ENCODE assay signal across 3 fruit fly cellular contexts in the genomic region with DNA sequence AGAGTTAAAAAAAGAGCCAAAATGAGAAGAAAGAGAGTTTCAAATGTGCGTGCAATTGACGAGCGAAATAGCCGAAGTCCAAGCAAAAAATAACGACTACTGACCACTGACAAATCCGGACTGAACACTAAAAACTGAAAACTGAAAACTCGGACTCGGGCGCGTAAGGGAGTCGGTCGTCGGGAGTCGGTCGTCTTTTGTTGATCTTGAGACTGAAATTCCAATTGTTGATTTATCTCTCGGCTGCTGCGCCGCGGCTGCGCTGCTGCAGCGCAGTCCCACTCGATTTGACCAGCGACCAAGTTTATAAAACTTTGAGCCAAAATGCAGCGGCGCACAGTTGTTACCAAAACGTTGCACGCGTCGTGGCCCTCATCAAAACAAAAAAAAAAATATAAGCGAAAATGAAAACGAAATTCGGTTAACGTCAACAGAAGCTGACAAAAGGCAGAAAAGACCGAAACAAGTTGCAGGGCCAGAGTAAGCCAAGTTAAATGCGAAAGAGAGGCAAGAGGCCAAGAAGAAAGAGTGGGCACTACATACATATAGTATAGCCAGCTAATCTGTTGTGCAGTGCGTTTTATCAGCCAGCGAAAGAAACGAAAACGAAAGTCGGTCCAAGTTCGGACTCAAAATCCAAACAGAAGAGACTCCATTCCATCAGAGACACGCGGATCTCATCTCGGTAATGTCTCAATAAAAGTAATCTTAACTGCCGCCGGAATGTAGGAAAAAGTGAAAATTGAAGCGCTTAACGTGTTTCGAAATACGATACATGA.
TF ChIP-seq lines count a peak whose summit lies in the region.

A gene (plus strand): TSS at position 330 of the 779 bp plus-strand sequence.

- no peak for TF ChIP-seq CTCF in whole organism, embryonic (GFP tag; optimal IDR thresholded peaks at IDR 0.05; lab: Kevin White, UChicago)

TF ChIP-seq in whole organism, adult, 20 proteins besides CTCF, POLR2A, EP300 and RAD21:
- TF ChIP-seq tj (GFP tag; optimal IDR thresholded peaks at IDR 0.05; lab: Kevin White, UChicago) = peak; percentile 30
- peak; percentile 44 for TF ChIP-seq kay (GFP tag; lab: Kevin White, UChicago; ENCODE audit: borderline replicate concordance)
- no peak for TF ChIP-seq cnc (optimal IDR thresholded peaks at IDR 0.05; lab: Kevin White, UChicago)

TF ChIP-seq in whole organism, embryonic, 481 proteins besides CTCF, POLR2A, EP300 and RAD21:
- TF ChIP-seq Adf1 (GFP tag; IDR thresholded peaks at IDR 0.05; lab: Robert Waterston, UW) (peak; percentile 37; the same call in 1 of the 2 replicates), ci (GFP tag; IDR thresholded peaks at IDR 0.05; lab: Robert Waterston, UW) (0 out of 3 replicates have a peak, but pooled peaks have one; percentile 23), chinmo (GFP tag; IDR thresholded peaks at IDR 0.05; lab: Robert Waterston, UW; ENCODE audit: partially characterized antibody) (0 out of 4 replicates have a peak, but pooled peaks have one; percentile 13), Deaf1 (tag; optimal IDR thresholded peaks at IDR 0.05; lab: Kevin White, UChicago) (peak; percentile 80), pros (GFP tag; optimal IDR thresholded peaks at IDR 0.05; lab: Kevin White, UChicago) (peak; percentile 58), chn (GFP tag; optimal IDR thresholded peaks at IDR 0.05; lab: Kevin White, UChicago) (no peak), Blimp-1 (GFP tag; optimal IDR thresholded peaks at IDR 0.05; lab: Kevin White, UChicago) (peak; percentile 91), nerfin-2 (GFP tag; IDR thresholded peaks at IDR 0.05; lab: Robert Waterston, UW; ENCODE audit: partially characterized antibody) (no peak), oc (tag; optimal IDR thresholded peaks at IDR 0.05; lab: Kevin White, UChicago) (peak; percentile 15), sqz (GFP tag; optimal IDR thresholded peaks at IDR 0.05; lab: Kevin White, UChicago) (peak; percentile 6), CG3163 (GFP tag; optimal IDR thresholded peaks at IDR 0.05; lab: Kevin White, UChicago) (peak; percentile 48), sd (tag; optimal IDR thresholded peaks at IDR 0.05; lab: Kevin White, UChicago) (peak; percentile 20), CG34422 (GFP tag; IDR thresholded peaks at IDR 0.05; lab: Robert Waterston, UW) (0 out of 3 replicates have a peak, but pooled peaks have one; percentile 14), z (GFP tag; IDR thresholded peaks at IDR 0.05; lab: Robert Waterston, UW) (peak; percentile 80; the same call in 2 of the 3 replicates), fd96Cb (tag; optimal IDR thresholded peaks at IDR 0.05; lab: Kevin White, UChicago) (no peak), CG8478 (optimal IDR thresholded peaks at IDR 0.05; lab: Kevin White, UChicago) (no peak)

TF ChIP-seq in whole organism, prepupa, 60 proteins besides CTCF, POLR2A, EP300 and RAD21:
- TF ChIP-seq Gug (GFP tag; IDR thresholded peaks at IDR 0.05; lab: Robert Waterston, UW) (no peak), CG6163 (GFP tag; IDR thresholded peaks at IDR 0.05; lab: Robert Waterston, UW) (0 out of 3 replicates have a peak, but pooled peaks have one; percentile 20), CG11902 (GFP tag; optimal IDR thresholded peaks at IDR 0.05; lab: Kevin White, UChicago) (no peak), fkh (GFP tag; optimal IDR thresholded peaks at IDR 0.05; lab: Kevin White, UChicago) (peak; percentile 41), CG1621 (tag; optimal IDR thresholded peaks at IDR 0.05; lab: Kevin White, UChicago) (peak; percentile 44), Eip78C (GFP tag; lab: Kevin White, UChicago) (peak; percentile 41), Blimp-1 (GFP tag; optimal IDR thresholded peaks at IDR 0.05; lab: Kevin White, UChicago) (peak; percentile 85), CG34406 (GFP tag; optimal IDR thresholded peaks at IDR 0.05; lab: Kevin White, UChicago) (peak; percentile 9), achi (GFP tag; optimal IDR thresholded peaks at IDR 0.05; lab: Kevin White, UChicago) (no peak), svp (GFP tag; lab: Kevin White, UChicago) (peak; percentile 28)
